Worm (Caenorhabditis elegans): ENCODE measurements around the gene pals-21.
"Not testable (repeated sequence)": the region's sequence is repeated elsewhere in the genome, so short reads cannot be mapped to it uniquely, and the experiment has no call there.

Gene pals-21

ce11 chrIII:1377903-1378302, 2.5 kb downstream of the pals-21 start, which contains the start of gene pals-40:
Gene pals-40 (minus strand): TSS chrIII:1378003.
- TF ChIP-seq nhr-76, pha-4, hmg-11 (tag; optimal IDR thresholded peaks at IDR 0.05): not testable (repeated sequence)

- not testable (repeated sequence) for TF ChIP-seq nhr-23, hmg-11, elt-2 (tag; optimal IDR thresholded peaks at IDR 0.05)
These were observed 4.9 kb downstream of the pals-21 start, which contains the start of gene Y82E9BR.10 for ce11 chrIII:1375491-1375890. Gene Y82E9BR.10 (minus strand): TSS chrIII:1375591.

- TF ChIP-seq fkh-10 (GFP tag; optimal IDR thresholded peaks at IDR 0.05): no peak
- no peak for TF ChIP-seq fos-1 (tag; optimal IDR thresholded peaks at IDR 0.05)
- no peak for TF ChIP-seq egl-5 (tag; optimal IDR thresholded peaks at IDR 0.05)
- no peak for TF ChIP-seq nfya-1 (tag; optimal IDR thresholded peaks at IDR 0.05; ENCODE audit: insufficient read depth)
- no peak for TF ChIP-seq skn-1 (tag; optimal IDR thresholded peaks at IDR 0.05)
- TF ChIP-seq ama-1 (optimal IDR thresholded peaks at IDR 0.05): no peak
- TF ChIP-seq R02D3.7 (tag; optimal IDR thresholded peaks at IDR 0.05): no peak
- TF ChIP-seq lin-15B (tag; optimal IDR thresholded peaks at IDR 0.05): no peak
- TF ChIP-seq snpc-4 (tag; optimal IDR thresholded peaks at IDR 0.05): no peak
- TF ChIP-seq sea-2 (GFP tag; optimal IDR thresholded peaks at IDR 0.05): no peak
- no peak for TF ChIP-seq nhr-43 (tag; optimal IDR thresholded peaks at IDR 0.05; ENCODE audit: poor library complexity, severe bottlenecking)
These were observed 6.1 kb downstream of the pals-21 start, which contains the start of gene Y82E9BR.20 for ce11 chrIII:1374355-1374807. Gene Y82E9BR.20 (plus strand): TSS chrIII:1374405.

- TF ChIP-seq elt-2 (tag; optimal IDR thresholded peaks at IDR 0.05): no peak
- TF ChIP-seq nhr-43 (tag; optimal IDR thresholded peaks at IDR 0.05; ENCODE audit: poor library complexity, severe bottlenecking): no peak
- TF ChIP-seq nhr-28 (tag; optimal IDR thresholded peaks at IDR 0.05): no peak
- no peak for TF ChIP-seq sea-2 (GFP tag; optimal IDR thresholded peaks at IDR 0.05)
- TF ChIP-seq tbx-2 (tag; optimal IDR thresholded peaks at IDR 0.05): no peak
- no peak for TF ChIP-seq snpc-4 (tag; optimal IDR thresholded peaks at IDR 0.05)
- no peak for TF ChIP-seq ceh-9 (tag; optimal IDR thresholded peaks at IDR 0.05)
- TF ChIP-seq nhr-11 (tag; optimal IDR thresholded peaks at IDR 0.05): no peak
- no peak for TF ChIP-seq pqm-1 (tag; optimal IDR thresholded peaks at IDR 0.05)
These were observed 7.9 kb downstream of the pals-21 start for ce11 chrIII:1372563-1372962.

- TF ChIP-seq ztf-11 (tag; optimal IDR thresholded peaks at IDR 0.05): no peak
- no peak for TF ChIP-seq eor-1 (tag; optimal IDR thresholded peaks at IDR 0.05)
- TF ChIP-seq ZK546.5 (tag; optimal IDR thresholded peaks at IDR 0.05): no peak
- no peak for TF ChIP-seq nfya-1 (tag; optimal IDR thresholded peaks at IDR 0.05; ENCODE audit: insufficient read depth)
- no peak for TF ChIP-seq ceh-9 (tag; optimal IDR thresholded peaks at IDR 0.05)
- TF ChIP-seq skn-1 (tag; optimal IDR thresholded peaks at IDR 0.05): no peak
- TF ChIP-seq nhr-23 (tag; optimal IDR thresholded peaks at IDR 0.05): no peak
- no peak for TF ChIP-seq nhr-25 (tag; optimal IDR thresholded peaks at IDR 0.05)
These were observed 20.8 kb downstream of the pals-21 start, which contains the start of gene Y82E9BR.9 for ce11 chrIII:1359669-1360068. Gene Y82E9BR.9 (minus strand): TSS chrIII:1359769.

- TF ChIP-seq ceh-28, elt-1, unc-39 (tag; optimal IDR thresholded peaks at IDR 0.05): not testable (repeated sequence)
These were observed 22.5 kb downstream of the pals-21 start, which contains the start of gene Y82E9BR.8 for ce11 chrIII:1357973-1358372. Gene Y82E9BR.8 (minus strand): TSS chrIII:1358073.

- TF ChIP-seq aly-2 (tag; optimal IDR thresholded peaks at IDR 0.05) (no peak), lin-15B (tag; optimal IDR thresholded peaks at IDR 0.05) (no peak), fos-1 (tag; optimal IDR thresholded peaks at IDR 0.05) (no peak), nhr-25 (tag; optimal IDR thresholded peaks at IDR 0.05) (no peak), R02D3.7 (tag; optimal IDR thresholded peaks at IDR 0.05) (no peak), sea-2 (GFP tag; optimal IDR thresholded peaks at IDR 0.05) (no peak), egl-27 (tag; optimal IDR thresholded peaks at IDR 0.05) (no peak), elt-3 (tag; optimal IDR thresholded peaks at IDR 0.05) (no peak), ceh-28 (tag; optimal IDR thresholded peaks at IDR 0.05) (no peak), ztf-4 (tag; optimal IDR thresholded peaks at IDR 0.05) (no peak), pha-4 (tag; optimal IDR thresholded peaks at IDR 0.05) (no peak), daf-12 (tag; optimal IDR thresholded peaks at IDR 0.05) (no peak), nhr-67 (tag; optimal IDR thresholded peaks at IDR 0.05) (no peak), jun-1 (tag; optimal IDR thresholded peaks at IDR 0.05) (no peak)
These were observed 25.1 kb downstream of the pals-21 start, which contains the start of gene Y82E9BL.1 for ce11 chrIII:1355320-1355719. Gene Y82E9BL.1 (minus strand): TSS chrIII:1355420.
